Fruit fly (Drosophila melanogaster) whole organism, pupa: ENCODE data around the gene ninaG.

Experiments
- CG10348 ChIP-seq: fragments of 200-800 bp; sonication (Bioruptor generic); IDR thresholded peaks from 2 replicates; pipeline ENCODE4 v1.3.6; 2022; ENCODE audit warnings: missing biosample characterization, missing genetic modification characterization
- CG12605 ChIP-seq: fragments of 200-800 bp; sonication (Bioruptor generic); IDR thresholded peaks from 2 replicates; pipeline ENCODE4 v1.3.6; 2022; ENCODE audit warnings: missing biosample characterization, missing genetic modification characterization
- CG13204 ChIP-seq: fragments of 200-800 bp; sonication (Bioruptor generic); optimal IDR thresholded peaks from 2 replicates; lab custom pipeline; 2018; ENCODE audit warnings: missing biosample characterization, mild to moderate bottlenecking, missing genetic modification characterization, moderate library complexity
- CG14655 ChIP-seq: fragments of 200-800 bp; sonication (Bioruptor generic); optimal IDR thresholded peaks from 3 replicates; lab custom pipeline; 2017; ENCODE audit warnings: mild to moderate bottlenecking, missing biosample characterization, missing genetic modification reagents, missing genetic modification characterization
- CG15710 ChIP-seq: fragments of 200-800 bp; sonication (Bioruptor generic); optimal IDR thresholded peaks from 2 replicates; lab custom pipeline; 2018; ENCODE audit warnings: missing biosample characterization, mild to moderate bottlenecking, missing genetic modification characterization, moderate library complexity
- CG17806 ChIP-seq: fragments of 200-800 bp; sonication (Bioruptor generic); optimal IDR thresholded peaks from 2 replicates; lab custom pipeline; 2018; ENCODE audit warnings: missing biosample characterization, mild to moderate bottlenecking, missing genetic modification characterization, moderate library complexity
- CG32121 ChIP-seq: fragments of 200-800 bp; sonication (Bioruptor generic); IDR thresholded peaks from 2 replicates; pipeline ENCODE4 v1.3.6; 2022; ENCODE audit warnings: missing biosample characterization, missing genetic modification characterization
- CG34367 ChIP-seq: fragments of 200-800 bp; sonication (Bioruptor generic); optimal IDR thresholded peaks from 2 replicates; lab custom pipeline; 2018; ENCODE audit warnings: missing biosample characterization, mild to moderate bottlenecking, missing genetic modification characterization
- CG4496 ChIP-seq: fragments of 200-800 bp; sonication (Bioruptor generic); IDR thresholded peaks from 3 replicates; pipeline ENCODE4 v1.3.6; 2022; ENCODE audit warnings: missing biosample characterization, missing genetic modification characterization
- CG8159 ChIP-seq: fragments of 200-800 bp; sonication (Bioruptor generic); optimal IDR thresholded peaks from 3 replicates; lab custom pipeline; 2018; ENCODE audit warnings: missing biosample characterization, mild to moderate bottlenecking, missing genetic modification characterization, moderate library complexity
- CG8301 ChIP-seq: fragments of 200-800 bp; sonication (Bioruptor generic); optimal IDR thresholded peaks from 2 replicates; lab custom pipeline; 2018; ENCODE audit warnings: missing biosample characterization, mild to moderate bottlenecking, missing genetic modification characterization
- CG9948 ChIP-seq: fragments of 200-800 bp; sonication (Bioruptor generic); optimal IDR thresholded peaks from 2 replicates; lab custom pipeline; 2018; ENCODE audit warnings: missing biosample characterization, mild to moderate bottlenecking, missing genetic modification characterization, moderate library complexity
- D1 ChIP-seq: fragments of 200-800 bp; sonication (Bioruptor generic); optimal IDR thresholded peaks from 2 replicates; lab custom pipeline; 2018; ENCODE audit warnings: missing biosample characterization, mild to moderate bottlenecking, missing genetic modification characterization, moderate library complexity
- EcR ChIP-seq: fragments of 200-800 bp; sonication (Bioruptor generic); optimal IDR thresholded peaks from 3 replicates; lab custom pipeline; 2019; ENCODE audit warnings: missing biosample characterization, missing genetic modification characterization, mild to moderate bottlenecking, moderate library complexity, missing genetic modification reagents
- Ets98B ChIP-seq: fragments of 200-800 bp; sonication (Bioruptor generic); IDR thresholded peaks from 2 replicates; pipeline ENCODE4 v1.3.6; 2022; ENCODE audit warnings: missing biosample characterization, missing genetic modification characterization
- Pif1A ChIP-seq: fragments of 200-800 bp; sonication (Bioruptor generic); optimal IDR thresholded peaks from 3 replicates; lab custom pipeline; 2016; ENCODE audit warnings: missing biosample characterization, missing genetic modification characterization
- Pif1B ChIP-seq: fragments of 200-800 bp; sonication (Bioruptor generic); optimal IDR thresholded peaks from 3 replicates; lab custom pipeline; 2016; ENCODE audit warnings: missing biosample characterization, missing genetic modification characterization
- Snoo ChIP-seq: fragments of 200-800 bp; sonication (Bioruptor generic); optimal IDR thresholded peaks from 3 replicates; lab custom pipeline; 2017; ENCODE audit warnings: missing biosample characterization, mild to moderate bottlenecking, missing genetic modification characterization, inconsistent platforms
- fd96Ca ChIP-seq: fragments of 200-800 bp; sonication (Bioruptor generic); IDR thresholded peaks from 3 replicates; pipeline ENCODE4 v1.3.6; 2022; ENCODE audit warnings: missing biosample characterization, missing genetic modification characterization
- gl ChIP-seq: fragments of 200-800 bp; sonication (Bioruptor generic); optimal IDR thresholded peaks from 2 replicates; lab custom pipeline; 2018; ENCODE audit warnings: missing biosample characterization, mild to moderate bottlenecking, missing genetic modification characterization
- rn ChIP-seq: fragments of 200-800 bp; sonication (Bioruptor generic); IDR thresholded peaks from 2 replicates; pipeline ENCODE4 v1.3.6; 2022; ENCODE audit warnings: missing biosample characterization, missing genetic modification characterization

The ninaG gene

DNA sequence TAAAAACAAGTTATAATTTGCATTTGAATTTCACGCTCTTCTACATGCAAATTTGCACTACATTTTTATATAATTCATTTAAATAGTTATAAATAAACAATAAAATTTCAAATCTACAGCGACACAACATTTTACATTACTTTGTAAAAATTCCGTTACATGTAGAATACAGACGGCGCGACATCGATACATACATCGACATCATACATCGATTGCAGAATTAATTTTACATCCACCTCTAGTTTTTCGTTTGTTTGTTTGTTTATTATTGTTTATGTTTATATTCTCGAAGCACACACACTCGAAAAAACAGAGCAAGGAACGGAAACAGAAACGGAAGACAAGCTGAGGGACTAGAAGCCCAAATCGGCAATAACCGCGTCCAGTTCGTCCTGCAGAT is 16.0 kb upstream of the ninaG start, which contains the start of gene CG17230:
Gene CG17230, plus strand, starts transcription at position 258 of the 400 bp plus-strand sequence.
- TF ChIP-seq CG10348 (GFP tag; lab: Robert Waterston, UW): no peak
- TF ChIP-seq CG9948: no peak
- no peak for TF ChIP-seq Pif1A (GFP tag; lab: Kevin White, UChicago)
- no peak for TF ChIP-seq CG17806 (tag; lab: Kevin White, UChicago)
- no peak for TF ChIP-seq Ets98B (GFP tag; lab: Robert Waterston, UW)
- no peak for TF ChIP-seq CG15710 (tag; lab: Kevin White, UChicago)
- no peak for TF ChIP-seq CG34367
- no peak for TF ChIP-seq CG13204 (GFP tag; lab: Kevin White, UChicago)
- no peak for TF ChIP-seq CG8159
- no peak; the same call in 2 of the 3 replicates for TF ChIP-seq fd96Ca
- no peak for TF ChIP-seq D1 (tag; lab: Kevin White, UChicago)
- TF ChIP-seq CG14655 (GFP tag; lab: Kevin White, UChicago): no peak
- TF ChIP-seq CG4496 (GFP tag; lab: Robert Waterston, UW): no peak
- TF ChIP-seq CG12605 (GFP tag; lab: Robert Waterston, UW): no peak
- TF ChIP-seq rn (GFP tag; lab: Robert Waterston, UW): no peak
- no peak for TF ChIP-seq CG8301 (tag; lab: Kevin White, UChicago)
- no peak for TF ChIP-seq Pif1B

DNA sequence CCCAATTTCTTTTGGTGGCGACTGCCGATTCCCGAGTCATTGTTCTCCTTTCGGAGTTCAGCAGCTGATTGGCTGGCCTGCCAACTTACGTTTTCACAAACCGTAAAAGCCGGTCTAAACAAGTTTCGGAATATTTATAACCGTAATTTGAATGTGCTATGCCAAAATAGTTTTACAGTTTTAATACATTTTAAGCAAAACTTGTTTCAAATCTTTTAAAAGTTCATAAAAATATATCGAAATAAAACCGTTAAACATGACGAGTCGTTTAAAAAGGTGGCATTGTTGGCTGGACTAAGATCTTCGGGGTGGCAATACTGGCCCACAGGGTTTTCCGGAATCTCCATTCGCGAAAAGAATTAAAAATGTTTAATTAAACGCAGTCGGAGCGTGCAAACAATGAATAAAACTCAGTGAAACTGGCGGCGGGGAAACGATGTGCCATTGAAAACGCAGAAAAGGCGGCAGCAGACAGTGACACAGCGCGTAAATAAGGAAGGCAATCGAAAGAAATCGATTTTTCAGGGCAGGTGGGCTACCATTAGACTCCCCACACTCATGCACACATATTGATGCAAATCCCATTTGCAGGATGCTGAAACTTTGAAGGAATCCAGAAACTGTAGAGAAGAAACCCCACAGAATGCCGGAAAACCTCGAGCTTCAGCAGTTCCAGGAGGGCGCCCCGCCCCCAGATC is 14.2 kb upstream of the ninaG start, which contains the start of the genes Exd2 and CG5281:
Gene Exd2, minus strand, starts transcription at position 167 of the 698 bp plus-strand sequence.
Gene CG5281, plus strand, starts transcription at position 314 of the 698 bp plus-strand sequence.
- TF ChIP-seq Pif1B (no peak), fd96Ca (0 out of 3 replicates have a peak, but pooled peaks have one; percentile 10), CG9948 (peak; percentile 6), CG8159 (peak; percentile 14), EcR (GFP tag; lab: Kevin White, UChicago) (peak; percentile 80), CG14655 (GFP tag; lab: Kevin White, UChicago) (no peak), CG15710 (tag; lab: Kevin White, UChicago) (peak; percentile 5)

DNA sequence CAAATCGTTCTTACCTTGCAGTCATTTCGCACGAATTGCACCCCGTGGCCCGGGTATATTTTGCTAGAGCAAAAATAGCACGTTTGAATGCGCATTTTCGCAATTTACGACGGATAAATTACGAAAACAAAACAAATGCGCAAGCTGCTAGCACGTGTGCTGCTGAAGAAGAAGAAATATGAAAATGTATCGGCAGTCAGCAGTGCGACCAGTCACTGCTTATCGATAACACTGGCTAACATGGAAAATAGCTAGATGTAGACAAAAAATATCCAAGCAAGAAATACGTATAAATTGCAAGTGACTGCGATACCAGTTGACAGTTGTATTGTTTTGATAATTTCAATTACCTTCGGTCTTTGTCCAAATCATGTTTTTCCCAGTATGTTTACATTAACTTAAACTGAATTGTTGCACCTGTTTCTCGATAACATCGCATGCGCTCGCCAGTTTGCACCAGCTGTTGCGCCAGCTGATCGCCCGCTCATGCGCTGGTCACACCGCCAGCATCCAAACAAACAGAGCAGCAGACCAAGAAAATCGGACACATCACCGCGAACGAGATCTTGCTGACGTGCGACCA is 10.0 kb upstream of the ninaG start, which contains the start of the genes RpL24-like and CG5276:
Gene RpL24-like, minus strand, starts transcription at position 188 of the 583 bp plus-strand sequence.
Gene CG5276, plus strand, starts transcription at position 344 of the 583 bp plus-strand sequence.
- no peak for TF ChIP-seq CG9948

DNA sequence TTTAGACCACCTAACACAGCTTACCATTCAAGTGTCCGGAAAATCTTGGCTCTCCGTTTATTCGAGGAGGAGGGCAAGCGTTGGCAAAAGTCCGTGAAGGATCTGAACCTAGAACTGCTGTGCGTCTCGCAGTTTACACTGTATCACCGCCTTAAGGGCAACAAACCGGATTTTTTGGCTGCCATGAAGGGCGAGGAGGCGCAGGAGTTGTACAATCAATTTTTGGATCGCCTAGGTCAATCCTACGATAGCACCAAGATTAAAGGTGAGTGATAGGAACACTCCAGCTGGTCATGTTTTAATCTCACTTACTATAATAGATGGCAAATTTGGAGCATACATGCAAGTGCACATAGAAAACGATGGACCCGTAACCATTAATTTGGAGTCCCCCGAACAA is 8.8 kb upstream of the ninaG start:
- no peak for TF ChIP-seq CG12605 (GFP tag; lab: Robert Waterston, UW)
- TF ChIP-seq CG32121 (GFP tag; lab: Robert Waterston, UW): no peak
- no peak for TF ChIP-seq Pif1A (GFP tag; lab: Kevin White, UChicago)
- no peak for TF ChIP-seq CG10348 (GFP tag; lab: Robert Waterston, UW)
- TF ChIP-seq CG9948: no peak
- no peak for TF ChIP-seq EcR (GFP tag; lab: Kevin White, UChicago)
- TF ChIP-seq D1 (tag; lab: Kevin White, UChicago): no peak
- no peak for TF ChIP-seq CG8159
- TF ChIP-seq CG13204 (GFP tag; lab: Kevin White, UChicago): no peak
- TF ChIP-seq CG15710 (tag; lab: Kevin White, UChicago): no peak
- TF ChIP-seq Snoo (tag; lab: Kevin White, UChicago): no peak
- no peak for TF ChIP-seq rn (GFP tag; lab: Robert Waterston, UW)
- no peak for TF ChIP-seq gl (tag; lab: Kevin White, UChicago)
- TF ChIP-seq fd96Ca: no peak
- no peak for TF ChIP-seq CG34367
- TF ChIP-seq CG14655 (GFP tag; lab: Kevin White, UChicago): no peak
- TF ChIP-seq Pif1B: no peak
- TF ChIP-seq CG17806 (tag; lab: Kevin White, UChicago): no peak
- TF ChIP-seq CG4496 (GFP tag; lab: Robert Waterston, UW): no peak
- TF ChIP-seq CG8301 (tag; lab: Kevin White, UChicago): no peak

DNA sequence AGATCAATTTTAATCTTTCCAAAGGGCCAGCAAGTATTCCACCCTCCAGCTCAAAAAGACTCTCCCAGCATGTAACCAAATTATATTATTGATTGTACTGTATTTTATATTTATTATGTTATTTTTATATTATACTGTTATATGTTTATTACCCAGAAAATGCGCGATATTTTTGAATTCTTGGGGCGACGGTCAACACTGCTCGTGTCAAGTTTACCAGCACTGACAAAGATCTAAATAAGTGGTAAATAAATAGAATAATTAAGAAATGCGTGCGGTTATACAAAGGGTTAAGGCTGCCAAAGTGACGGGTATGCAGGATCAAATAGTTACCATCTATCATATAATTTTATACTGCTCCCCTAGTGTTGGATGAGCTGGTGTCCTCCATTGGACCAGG is 8.3 kb upstream of the ninaG start, which contains the start of gene Dtd:
Gene Dtd, plus strand, starts transcription at position 248 of the 400 bp plus-strand sequence.
- TF ChIP-seq CG14655 (GFP tag; lab: Kevin White, UChicago) (no peak), gl (tag; lab: Kevin White, UChicago) (no peak)
- TF ChIP-seq, all 21 proteins: peak for 0

DNA sequence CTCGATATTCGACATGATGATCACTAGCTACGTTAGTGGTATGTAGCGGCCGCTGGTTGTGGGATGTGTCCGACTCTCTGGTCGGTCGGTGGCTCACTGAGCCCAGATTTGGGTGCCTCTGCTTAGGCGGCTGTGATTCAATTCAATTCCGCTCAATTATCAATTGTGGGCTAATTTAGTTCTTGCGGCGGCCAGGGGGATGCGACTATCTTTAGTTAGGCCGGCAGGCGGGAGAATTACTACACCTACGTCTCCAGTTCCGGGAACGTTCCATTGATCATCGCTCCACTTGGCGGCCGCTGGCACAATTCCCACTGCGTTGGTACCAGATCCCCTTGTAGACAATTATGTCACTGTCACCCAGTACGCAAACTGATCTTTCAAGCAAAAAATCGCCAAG is 2.9 kb downstream of the ninaG start, which contains the start of the genes bumpel and CG45676:
Gene bumpel, minus strand, starts transcription at position 101 of the 400 bp plus-strand sequence.
Gene CG45676, plus strand, starts transcription at position 318 of the 400 bp plus-strand sequence.
- TF ChIP-seq CG17806 (tag; lab: Kevin White, UChicago) (no peak), rn (GFP tag; lab: Robert Waterston, UW) (no peak), Snoo (tag; lab: Kevin White, UChicago) (no peak), Pif1B (no peak), CG13204 (GFP tag; lab: Kevin White, UChicago) (no peak), CG32121 (GFP tag; lab: Robert Waterston, UW) (no peak), fd96Ca (no peak), D1 (tag; lab: Kevin White, UChicago) (no peak), CG14655 (GFP tag; lab: Kevin White, UChicago) (no peak), CG8301 (tag; lab: Kevin White, UChicago) (no peak), CG9948 (no peak), CG8159 (no peak)
- TF ChIP-seq, all 21 proteins: peak for 0
